Worm (Caenorhabditis elegans): ENCODE data around the gene C05C10.7.

Gene C05C10.7

ce11 chrII:9936859-9937258 lies 1.9 kb downstream of the C05C10.7 start, which contains the start of gene C05C10.3:
Gene C05C10.3 (minus strand): TSS chrII:9936893.
- TF ChIP-seq nhr-25 (tag; optimal IDR thresholded peaks at IDR 0.05) (no peak), sma-3 (GFP tag; optimal IDR thresholded peaks at IDR 0.05) (no peak), nhr-129 (tag; optimal IDR thresholded peaks at IDR 0.05) (no peak), sma-9 (GFP tag; optimal IDR thresholded peaks at IDR 0.05) (no peak), sma-9 (tag; optimal IDR thresholded peaks at IDR 0.05) (no peak), elt-1 (tag; optimal IDR thresholded peaks at IDR 0.05) (no peak), ztf-11 (tag; optimal IDR thresholded peaks at IDR 0.05) (no peak), egl-27 (tag; optimal IDR thresholded peaks at IDR 0.05) (no peak), nhr-6 (tag; optimal IDR thresholded peaks at IDR 0.05) (no peak), nhr-21 (tag; optimal IDR thresholded peaks at IDR 0.05) (no peak), sem-4 (tag; optimal IDR thresholded peaks at IDR 0.05) (no peak), aly-2 (tag; optimal IDR thresholded peaks at IDR 0.05) (no peak), lsy-2 (tag; optimal IDR thresholded peaks at IDR 0.05) (no peak), fos-1 (tag; optimal IDR thresholded peaks at IDR 0.05) (no peak), lin-39 (tag; optimal IDR thresholded peaks at IDR 0.05) (no peak), mab-5 (tag; optimal IDR thresholded peaks at IDR 0.05) (no peak), nhr-237 (tag; optimal IDR thresholded peaks at IDR 0.05) (no peak), unc-62 (GFP tag; optimal IDR thresholded peaks at IDR 0.05) (no peak)

- TF ChIP-seq aly-2 (tag; optimal IDR thresholded peaks at IDR 0.05): no peak
- TF ChIP-seq skn-1 (tag; optimal IDR thresholded peaks at IDR 0.05): no peak
- TF ChIP-seq ZK546.5 (tag; optimal IDR thresholded peaks at IDR 0.05): no peak
- TF ChIP-seq lin-13 (GFP tag; optimal IDR thresholded peaks at IDR 0.05): peak; percentile 17
- TF ChIP-seq C34F6.9 (tag; optimal IDR thresholded peaks at IDR 0.05): no peak
Measured at ce11 chrII:9935664-9936063, 3.1 kb downstream of the C05C10.7 start.

ce11 chrII:9935044-9935599 lies 3.6 kb downstream of the C05C10.7 start:
- TF ChIP-seq mab-5 (tag; optimal IDR thresholded peaks at IDR 0.05) (no peak), nhr-11 (tag; optimal IDR thresholded peaks at IDR 0.05) (no peak), sma-9 (GFP tag; optimal IDR thresholded peaks at IDR 0.05) (peak; percentile 32), sma-9 (tag; optimal IDR thresholded peaks at IDR 0.05) (no peak), peb-1 (tag; optimal IDR thresholded peaks at IDR 0.05) (no peak), nhr-129 (tag; optimal IDR thresholded peaks at IDR 0.05) (no peak), nhr-25 (tag; optimal IDR thresholded peaks at IDR 0.05) (no peak), nhr-6 (tag; optimal IDR thresholded peaks at IDR 0.05) (no peak), mbf-1 (tag; optimal IDR thresholded peaks at IDR 0.05) (no peak), ztf-4 (tag; optimal IDR thresholded peaks at IDR 0.05) (no peak), zag-1 (tag; optimal IDR thresholded peaks at IDR 0.05) (no peak), lin-13 (GFP tag; optimal IDR thresholded peaks at IDR 0.05) (no peak), crh-2 (tag; optimal IDR thresholded peaks at IDR 0.05) (peak; percentile 47), fos-1 (tag; optimal IDR thresholded peaks at IDR 0.05) (peak; percentile 43), mdl-1 (tag; optimal IDR thresholded peaks at IDR 0.05) (no peak), F13H6.1 (tag; optimal IDR thresholded peaks at IDR 0.05) (no peak), egl-27 (tag; optimal IDR thresholded peaks at IDR 0.05) (no peak), C34F6.9 (tag; optimal IDR thresholded peaks at IDR 0.05) (no peak), snpc-4 (tag; optimal IDR thresholded peaks at IDR 0.05) (no peak), lin-39 (tag; optimal IDR thresholded peaks at IDR 0.05) (no peak), sem-4 (tag; optimal IDR thresholded peaks at IDR 0.05) (no peak), nhr-10 (tag; optimal IDR thresholded peaks at IDR 0.05) (no peak)

ce11 chrII:9934570-9934969 lies 4.2 kb downstream of the C05C10.7 start:
- TF ChIP-seq egl-27 (tag; optimal IDR thresholded peaks at IDR 0.05): no peak
- no peak for TF ChIP-seq alr-1 (tag; optimal IDR thresholded peaks at IDR 0.05)
- TF ChIP-seq lin-13 (GFP tag; optimal IDR thresholded peaks at IDR 0.05): no peak
- TF ChIP-seq gmeb-1 (tag; optimal IDR thresholded peaks at IDR 0.05): no peak
- TF ChIP-seq aly-2 (tag; optimal IDR thresholded peaks at IDR 0.05): no peak
- no peak for TF ChIP-seq nhr-237 (tag; optimal IDR thresholded peaks at IDR 0.05)
- TF ChIP-seq sma-9 (GFP tag; optimal IDR thresholded peaks at IDR 0.05): no peak
- TF ChIP-seq sma-9 (tag; optimal IDR thresholded peaks at IDR 0.05): no peak
- TF ChIP-seq ceh-16 (tag; optimal IDR thresholded peaks at IDR 0.05): no peak
- TF ChIP-seq C34F6.9 (tag; optimal IDR thresholded peaks at IDR 0.05): no peak
- TF ChIP-seq Y55F3AM.14 (GFP tag; optimal IDR thresholded peaks at IDR 0.05): no peak
- TF ChIP-seq elt-1 (tag; optimal IDR thresholded peaks at IDR 0.05): no peak
- TF ChIP-seq peb-1 (tag; optimal IDR thresholded peaks at IDR 0.05): no peak
- no peak for TF ChIP-seq ceh-82 (tag; optimal IDR thresholded peaks at IDR 0.05)
- TF ChIP-seq ztf-11 (tag; optimal IDR thresholded peaks at IDR 0.05): no peak
- no peak for TF ChIP-seq blmp-1 (tag; optimal IDR thresholded peaks at IDR 0.05; ENCODE audit: insufficient read depth)
- TF ChIP-seq lin-39 (tag; optimal IDR thresholded peaks at IDR 0.05): no peak
- TF ChIP-seq nhr-11 (tag; optimal IDR thresholded peaks at IDR 0.05): no peak
- TF ChIP-seq nhr-6 (tag; optimal IDR thresholded peaks at IDR 0.05): no peak
- no peak for TF ChIP-seq elt-3 (tag; optimal IDR thresholded peaks at IDR 0.05)
